Worm (Caenorhabditis elegans) whole organism, midembryonic: ENCODE data around the gene ehn-3.
A peak's percentile ranks its signal among the peaks of the same experiment; 100 is the strongest.

Experiments
- T22C8.4 ChIP-seq: fragments of 200-800 bp; sonication (Bioruptor generic); IDR thresholded peaks from 2 replicates; pipeline ENCODE4 v1.3.6; 2022; ENCODE audit warnings: missing genetic modification characterization, missing compliant biosample characterization
- cog-1 ChIP-seq: sonication (generic microtip); optimal IDR thresholded peaks from 2 replicates; lab custom pipeline; 2016; ENCODE audit warnings: missing genetic modification characterization, missing compliant biosample characterization
- flt-1 ChIP-seq: fragments of 200-800 bp; sonication (Bioruptor generic); IDR thresholded peaks from 2 replicates; pipeline ENCODE4 v1.3.6; 2022; ENCODE audit warnings: missing genetic modification characterization, missing compliant biosample characterization
- klf-2 ChIP-seq: fragments of 200-800 bp; sonication (Bioruptor generic); conservative IDR thresholded peaks from 2 replicates; pipeline ENCODE4 v1.3.6; 2022; ENCODE audit warnings: missing genetic modification reagents, missing genetic modification characterization, missing compliant biosample characterization
- med-1 ChIP-seq: sonication (generic microtip); optimal IDR thresholded peaks from 2 replicates; lab custom pipeline; 2017; ENCODE audit warnings: missing genetic modification characterization, mild to moderate bottlenecking, missing compliant biosample characterization, antibody characterized with exemption, missing genetic modification reagents; ENCODE audit not compliant: insufficient read depth
- ref-1 ChIP-seq: fragments of 200-800 bp; sonication (Bioruptor generic); conservative IDR thresholded peaks from 2 replicates; pipeline ENCODE4 v1.3.6; 2022; ENCODE audit warnings: missing genetic modification reagents, missing genetic modification characterization, missing compliant biosample characterization
- tab-1 ChIP-seq: fragments of 200-800 bp; sonication (Bioruptor generic); IDR thresholded peaks from 2 replicates; pipeline ENCODE4 v1.3.6; 2022; ENCODE audit warnings: missing genetic modification characterization, missing compliant biosample characterization
- ztf-23 ChIP-seq: fragments of 200-800 bp; sonication (Bioruptor generic); IDR thresholded peaks from 2 replicates; pipeline ENCODE4 v1.3.6; 2022; ENCODE audit warnings: missing genetic modification reagents, missing genetic modification characterization, missing compliant biosample characterization
- ztf-29 ChIP-seq: fragments of 200-800 bp; sonication (Bioruptor generic); IDR thresholded peaks from 2 replicates; pipeline ENCODE4 v1.3.6; 2022; ENCODE audit warnings: missing genetic modification reagents, missing genetic modification characterization, missing compliant biosample characterization

Gene ehn-3

ce11 chrIV:5382609-5383008 lies 36.4 kb downstream of the ehn-3 start, which contains the start of gene F41H10.1:
Gene F41H10.1, plus strand, starts transcription at chrIV:5382909.
- TF ChIP-seq ztf-29 (GFP tag; lab: Robert Waterston, UW) (no peak), flt-1 (GFP tag; lab: Robert Waterston, UW) (no peak), tab-1 (GFP tag; lab: Robert Waterston, UW) (no peak), med-1 (GFP tag; lab: Kevin White, UChicago) (no peak), klf-2 (GFP tag; lab: Robert Waterston, UW) (no peak), cog-1 (tag; lab: Kevin White, UChicago) (no peak), T22C8.4 (GFP tag; lab: Robert Waterston, UW) (no peak), ref-1 (no peak), ztf-23 (GFP tag; lab: Robert Waterston, UW) (no peak)

ce11 chrIV:5381334-5381733 lies 37.7 kb downstream of the ehn-3 start, which contains the start of gene F41H10.2:
Gene F41H10.2, plus strand, starts transcription at chrIV:5381634.
- TF ChIP-seq ztf-29 (GFP tag; lab: Robert Waterston, UW), result no peak
- no peak for TF ChIP-seq cog-1 (tag; lab: Kevin White, UChicago)
- no peak for TF ChIP-seq med-1 (GFP tag; lab: Kevin White, UChicago)
- no peak for TF ChIP-seq klf-2 (GFP tag; lab: Robert Waterston, UW)
- no peak for TF ChIP-seq T22C8.4 (GFP tag; lab: Robert Waterston, UW)
- TF ChIP-seq ztf-23 (GFP tag; lab: Robert Waterston, UW), result no peak
- no peak for TF ChIP-seq flt-1 (GFP tag; lab: Robert Waterston, UW)
- TF ChIP-seq tab-1 (GFP tag; lab: Robert Waterston, UW), result no peak
- TF ChIP-seq ref-1, result no peak

ce11 chrIV:5380140-5380539 lies 38.9 kb downstream of the ehn-3 start:
- TF ChIP-seq cog-1 (tag; lab: Kevin White, UChicago) (no peak), ztf-29 (GFP tag; lab: Robert Waterston, UW) (no peak), T22C8.4 (GFP tag; lab: Robert Waterston, UW) (no peak), ref-1 (no peak), klf-2 (GFP tag; lab: Robert Waterston, UW) (no peak), flt-1 (GFP tag; lab: Robert Waterston, UW) (no peak), tab-1 (GFP tag; lab: Robert Waterston, UW) (no peak), med-1 (GFP tag; lab: Kevin White, UChicago) (no peak), ztf-23 (GFP tag; lab: Robert Waterston, UW) (no peak)

ce11 chrIV:5377062-5377461 lies 42.0 kb downstream of the ehn-3 start, which contains the start of gene elo-5:
Gene elo-5, minus strand, starts transcription at chrIV:5377117.
- TF ChIP-seq cog-1 (tag; lab: Kevin White, UChicago) (no peak), T22C8.4 (GFP tag; lab: Robert Waterston, UW) (no peak), ztf-29 (GFP tag; lab: Robert Waterston, UW) (no peak), flt-1 (GFP tag; lab: Robert Waterston, UW) (no peak), ref-1 (no peak), ztf-23 (GFP tag; lab: Robert Waterston, UW) (no peak), klf-2 (GFP tag; lab: Robert Waterston, UW) (no peak), med-1 (GFP tag; lab: Kevin White, UChicago) (no peak), tab-1 (GFP tag; lab: Robert Waterston, UW) (no peak)

- TF ChIP-seq ztf-23 (GFP tag; lab: Robert Waterston, UW), result no peak
- no peak for TF ChIP-seq med-1 (GFP tag; lab: Kevin White, UChicago)
- TF ChIP-seq T22C8.4 (GFP tag; lab: Robert Waterston, UW), result no peak
- TF ChIP-seq klf-2 (GFP tag; lab: Robert Waterston, UW), result no peak
- TF ChIP-seq ref-1, result no peak
- TF ChIP-seq flt-1 (GFP tag; lab: Robert Waterston, UW), result no peak
- no peak for TF ChIP-seq tab-1 (GFP tag; lab: Robert Waterston, UW)
- TF ChIP-seq ztf-29 (GFP tag; lab: Robert Waterston, UW), result no peak
- TF ChIP-seq cog-1 (tag; lab: Kevin White, UChicago), result no peak
Observed at ce11 chrIV:5374946-5375345, 44.1 kb downstream of the ehn-3 start.

- no peak for TF ChIP-seq ref-1
- no peak for TF ChIP-seq tab-1 (GFP tag; lab: Robert Waterston, UW)
- TF ChIP-seq ztf-23 (GFP tag; lab: Robert Waterston, UW), result no peak
- no peak for TF ChIP-seq flt-1 (GFP tag; lab: Robert Waterston, UW)
- TF ChIP-seq klf-2 (GFP tag; lab: Robert Waterston, UW), result no peak
- TF ChIP-seq T22C8.4 (GFP tag; lab: Robert Waterston, UW), result no peak
- no peak for TF ChIP-seq med-1 (GFP tag; lab: Kevin White, UChicago)
- no peak for TF ChIP-seq ztf-29 (GFP tag; lab: Robert Waterston, UW)
- no peak for TF ChIP-seq cog-1 (tag; lab: Kevin White, UChicago)
Observed at ce11 chrIV:5374321-5374720, 44.7 kb downstream of the ehn-3 start.

- TF ChIP-seq tab-1 (GFP tag; lab: Robert Waterston, UW) (peak; percentile 39; the same call in 1 of the 2 replicates), cog-1 (tag; lab: Kevin White, UChicago) (peak; percentile 26), flt-1 (GFP tag; lab: Robert Waterston, UW) (peak; percentile 85), T22C8.4 (GFP tag; lab: Robert Waterston, UW) (peak; percentile 57; the same call in 1 of the 2 replicates), med-1 (GFP tag; lab: Kevin White, UChicago) (peak; percentile 34), klf-2 (GFP tag; lab: Robert Waterston, UW) (no peak), ref-1 (0 out of 2 replicates have a peak, but pooled peaks have one; percentile 19), ztf-23 (GFP tag; lab: Robert Waterston, UW) (0 out of 2 replicates have a peak, but pooled peaks have one; percentile 25), ztf-29 (GFP tag; lab: Robert Waterston, UW) (0 out of 2 replicates have a peak, but pooled peaks have one; percentile 29)
Observed at ce11 chrIV:5370914-5371313, 48.1 kb downstream of the ehn-3 start.

- TF ChIP-seq flt-1 (GFP tag; lab: Robert Waterston, UW), result no peak
- no peak for TF ChIP-seq ztf-23 (GFP tag; lab: Robert Waterston, UW)
- no peak for TF ChIP-seq ztf-29 (GFP tag; lab: Robert Waterston, UW)
- TF ChIP-seq klf-2 (GFP tag; lab: Robert Waterston, UW), result no peak
- no peak for TF ChIP-seq cog-1 (tag; lab: Kevin White, UChicago)
- TF ChIP-seq med-1 (GFP tag; lab: Kevin White, UChicago), result no peak
- TF ChIP-seq T22C8.4 (GFP tag; lab: Robert Waterston, UW), result no peak
- TF ChIP-seq tab-1 (GFP tag; lab: Robert Waterston, UW), result no peak
- no peak for TF ChIP-seq ref-1
Observed at ce11 chrIV:5369414-5369813, 49.6 kb downstream of the ehn-3 start, which contains the start of gene F41H10.3. Gene F41H10.3, plus strand, starts transcription at chrIV:5369801.
